Fruit fly (Drosophila melanogaster) whole organism, embryonic: ENCODE results near the gene Ir94a.

Experiments used
- Awh ChIP-seq: fragments of 200-800 bp; sonication (Bioruptor generic); IDR thresholded peaks from 2 replicates; pipeline ENCODE4, ENCODE4 v1.3.6; 2022; ENCODE audit warnings: missing biosample characterization, missing genetic modification characterization
- Blimp-1 ChIP-seq: fragments of 200-800 bp; sonication (Bioruptor generic); optimal IDR thresholded peaks from 3 replicates; lab custom pipeline; 2018; ENCODE audit warnings: missing biosample characterization, missing genetic modification characterization, mild to moderate bottlenecking, moderate library complexity, missing genetic modification reagents
- CG1024 ChIP-seq: fragments of 200-800 bp; sonication (Bioruptor generic); IDR thresholded peaks from 2 replicates; pipeline ENCODE4 v1.3.6; 2022; ENCODE audit warnings: missing biosample characterization, missing genetic modification characterization
- CG11093 ChIP-seq: fragments of 200-800 bp; sonication (Bioruptor generic); IDR thresholded peaks from 3 replicates; pipeline ENCODE4 v1.3.6; 2022; ENCODE audit warnings: missing biosample characterization, missing genetic modification characterization
- CG12071 ChIP-seq: fragments of 200-800 bp; sonication (Bioruptor generic); optimal IDR thresholded peaks from 3 replicates; lab custom pipeline; 2018; ENCODE audit warnings: missing biosample characterization, mild to moderate bottlenecking, missing genetic modification characterization
- CG13775 ChIP-seq: fragments of 200-800 bp; sonication (Bioruptor generic); optimal IDR thresholded peaks from 3 replicates; lab custom pipeline; 2017; ENCODE audit warnings: missing biosample characterization, mild to moderate bottlenecking, missing genetic modification characterization
- CG14965 ChIP-seq: fragments of 200-800 bp; sonication (Bioruptor generic); optimal IDR thresholded peaks from 2 replicates; lab custom pipeline; 2016; ENCODE audit warnings: missing biosample characterization, missing genetic modification characterization, borderline replicate concordance
- CG15696 ChIP-seq: fragments of 200-800 bp; sonication (Bioruptor generic); optimal IDR thresholded peaks from 2 replicates; lab custom pipeline; 2019; ENCODE audit warnings: missing biosample characterization, mild to moderate bottlenecking, missing genetic modification characterization, moderate library complexity
- CG18262 ChIP-seq: fragments of 200-800 bp; optimal IDR thresholded peaks from 3 replicates; lab custom pipeline; 2019; ENCODE audit warnings: missing biosample characterization, mild to moderate bottlenecking, missing genetic modification characterization, moderate library complexity
- CG31224 ChIP-seq: fragments of 200-800 bp; sonication (Bioruptor generic); IDR thresholded peaks from 2 replicates; pipeline ENCODE4 v1.3.6; 2022; ENCODE audit warnings: missing biosample characterization, missing genetic modification characterization
- CG6175 ChIP-seq: fragments of 200-800 bp; sonication (Bioruptor generic); IDR thresholded peaks from 3 replicates; pipeline ENCODE4 v1.3.6; 2022; ENCODE audit warnings: missing biosample characterization, missing genetic modification characterization
- CG6272 ChIP-seq: fragments of 200-800 bp; sonication (Bioruptor generic); IDR thresholded peaks from 2 replicates; pipeline ENCODE4 v1.3.6; 2022; ENCODE audit warnings: missing biosample characterization, missing genetic modification characterization
- CG6689 ChIP-seq: fragments of 200-800 bp; sonication (Bioruptor generic); IDR thresholded peaks from 2 replicates; pipeline ENCODE4 v1.3.6; 2022; ENCODE audit warnings: missing biosample characterization, missing genetic modification characterization
- CG6813 ChIP-seq: fragments of 200-800 bp; sonication (Bioruptor generic); optimal IDR thresholded peaks from 2 replicates; lab custom pipeline; 2017; ENCODE audit warnings: missing biosample characterization, missing genetic modification characterization, mild to moderate bottlenecking, moderate library complexity, missing genetic modification reagents
- CrebB ChIP-seq: fragments of 200-800 bp; sonication (Bioruptor generic); optimal IDR thresholded peaks from 3 replicates; lab custom pipeline; 2018; ENCODE audit warnings: missing biosample characterization, mild to moderate bottlenecking, missing genetic modification characterization
- D19B ChIP-seq: fragments of 200-800 bp; sonication (Bioruptor generic); optimal IDR thresholded peaks from 2 replicates; lab custom pipeline; 2017; ENCODE audit warnings: missing biosample characterization, mild to moderate bottlenecking, missing genetic modification characterization
- Dfd ChIP-seq, 2 experiments: fragments of >200 bp; optimal IDR thresholded peaks; 2 replicates each; lab custom pipeline; 2017; ENCODE audit warnings: missing biosample characterization in 2 of 2, missing genetic modification characterization in 2 of 2
- Dp ChIP-seq: fragments of 200-800 bp; sonication (Bioruptor generic); optimal IDR thresholded peaks from 2 replicates; lab custom pipeline; 2018; ENCODE audit warnings: missing biosample characterization, mild to moderate bottlenecking, missing genetic modification characterization, moderate library complexity
- Elba2 ChIP-seq: fragments of 200-800 bp; sonication (Bioruptor generic); optimal IDR thresholded peaks from 3 replicates; lab custom pipeline; 2016; ENCODE audit warnings: missing biosample characterization, missing genetic modification characterization
- Ets65A ChIP-seq: fragments of 200-800 bp; sonication (Bioruptor generic); peaks from one replicate; lab custom pipeline; 2016; ENCODE audit warnings: missing biosample characterization, missing genetic modification characterization
- Ets97D ChIP-seq: fragments of 200-800 bp; sonication (Bioruptor generic); optimal IDR thresholded peaks from 3 replicates; lab custom pipeline; 2016; ENCODE audit warnings: missing biosample characterization, missing genetic modification characterization
- Fer2 ChIP-seq: fragments of 200-800 bp; sonication (Bioruptor generic); optimal IDR thresholded peaks from 2 replicates; lab custom pipeline; 2018; ENCODE audit warnings: missing biosample characterization, mild to moderate bottlenecking, missing genetic modification characterization, moderate library complexity
- Gsc ChIP-seq: fragments of 200-800 bp; sonication (Bioruptor generic); IDR thresholded peaks from 2 replicates; pipeline ENCODE4 v1.3.6; 2022; ENCODE audit warnings: missing biosample characterization, missing genetic modification characterization
- HLH54F ChIP-seq: fragments of 200-800 bp; sonication (Bioruptor generic); optimal IDR thresholded peaks from 3 replicates; lab custom pipeline; 2016; ENCODE audit warnings: missing biosample characterization, missing genetic modification characterization
- Hand ChIP-seq: fragments of 200-800 bp; sonication (Bioruptor generic); optimal IDR thresholded peaks from 2 replicates; lab custom pipeline; 2017; ENCODE audit warnings: mild to moderate bottlenecking, missing biosample characterization, missing genetic modification reagents, missing genetic modification characterization
- Hr39 ChIP-seq: fragments of >200 bp; optimal IDR thresholded peaks from 2 replicates; lab custom pipeline; 2017
- Nf-YA ChIP-seq: fragments of 200-800 bp; sonication (Bioruptor generic); IDR thresholded peaks from 2 replicates; pipeline ENCODE4 v1.3.6; 2022; ENCODE audit warnings: missing biosample characterization, missing genetic modification characterization
- Oli ChIP-seq: fragments of 200-800 bp; sonication (Bioruptor generic); optimal IDR thresholded peaks from 2 replicates; lab custom pipeline; 2018; ENCODE audit warnings: missing biosample characterization, mild to moderate bottlenecking, missing genetic modification characterization, moderate library complexity
- Ptx1 ChIP-seq: fragments of 200-800 bp; sonication (Bioruptor generic); IDR thresholded peaks from 2 replicates; pipeline ENCODE4 v1.3.6; 2022; ENCODE audit warnings: missing biosample characterization, missing genetic modification characterization
- Usf ChIP-seq: fragments of 200-800 bp; sonication (Bioruptor generic); optimal IDR thresholded peaks from 2 replicates; lab custom pipeline; 2017; ENCODE audit warnings: missing genotype, missing biosample characterization, missing genetic modification characterization
- amos ChIP-seq: fragments of 200-800 bp; sonication (Bioruptor generic); IDR thresholded peaks from 2 replicates; pipeline ENCODE4 v1.3.6; 2022; ENCODE audit warnings: missing biosample characterization, missing genetic modification characterization; ENCODE audit not compliant: partially characterized antibody
- aop ChIP-seq: fragments of 200-800 bp; sonication (Bioruptor generic); IDR thresholded peaks from 2 replicates; pipeline ENCODE4 v1.3.6; 2022; ENCODE audit warnings: missing biosample characterization, missing genetic modification characterization
- ato ChIP-seq: fragments of 200-800 bp; sonication (Bioruptor generic); IDR thresholded peaks from 2 replicates; pipeline ENCODE4 v1.3.6; 2022; ENCODE audit warnings: missing biosample characterization, missing genetic modification characterization; ENCODE audit not compliant: partially characterized antibody
- bsh ChIP-seq, 2 experiments: fragments of 200-800 bp; sonication (Bioruptor generic); optimal IDR thresholded peaks; 2 replicates each; lab custom pipeline; 2017 to 2018; ENCODE audit warnings: mild to moderate bottlenecking in 2 of 2, missing biosample characterization in 2 of 2, missing genetic modification characterization in 2 of 2, moderate library complexity in 1 of 2
- dimm ChIP-seq: fragments of 200-800 bp; sonication (Bioruptor generic); IDR thresholded peaks from 2 replicates; pipeline ENCODE4 v1.3.6; 2022; ENCODE audit warnings: missing biosample characterization, missing genetic modification characterization
- fd64A ChIP-seq: fragments of 200-800 bp; sonication (Bioruptor generic); optimal IDR thresholded peaks from 3 replicates; lab custom pipeline; 2018; ENCODE audit warnings: missing biosample characterization, mild to moderate bottlenecking, missing genetic modification characterization
- peb ChIP-seq: fragments of 200-800 bp; sonication (Bioruptor generic); IDR thresholded peaks from 2 replicates; pipeline ENCODE4 v1.3.6; 2022; ENCODE audit warnings: missing biosample characterization, missing genetic modification characterization
- psq ChIP-seq: fragments of 200-800 bp; sonication (Bioruptor generic); optimal IDR thresholded peaks from 2 replicates; lab custom pipeline; 2017; ENCODE audit warnings: missing biosample characterization, missing genetic modification characterization
- run ChIP-seq: fragments of 200-800 bp; sonication (Bioruptor generic); optimal IDR thresholded peaks from 3 replicates; lab custom pipeline; 2018; ENCODE audit warnings: missing biosample characterization, mild to moderate bottlenecking, missing genetic modification characterization
- sens ChIP-seq: fragments of 200-800 bp; sonication (Bioruptor generic); peaks from one replicate; lab custom pipeline; 2016; ENCODE audit warnings: missing biosample characterization, missing genetic modification characterization
- sisA ChIP-seq: fragments of 200-800 bp; sonication (Bioruptor generic); IDR thresholded peaks from 2 replicates; pipeline ENCODE4 v1.3.6; 2022; ENCODE audit warnings: missing biosample characterization, missing genetic modification characterization
- sqz ChIP-seq: fragments of 200-800 bp; sonication (Bioruptor generic); optimal IDR thresholded peaks from 3 replicates; lab custom pipeline; 2018; ENCODE audit warnings: missing biosample characterization, mild to moderate bottlenecking, missing genetic modification characterization
- ttk ChIP-seq: fragments of 200-800 bp; sonication (Bioruptor generic); IDR thresholded peaks from 2 replicates; pipeline ENCODE4 v2.1.2; 2022; ENCODE audit warnings: missing biosample characterization, missing genetic modification characterization
- twi ChIP-seq: fragments of 200-800 bp; optimal IDR thresholded peaks from 2 replicates; lab custom pipeline; 2019; ENCODE audit warnings: missing biosample characterization, mild to moderate bottlenecking, missing genetic modification characterization, moderate library complexity
- vnd ChIP-seq: fragments of 200-800 bp; sonication (Bioruptor generic); IDR thresholded peaks from 3 replicates; pipeline ENCODE4 v1.3.6; 2022; ENCODE audit warnings: missing biosample characterization, missing genetic modification characterization; ENCODE audit not compliant: partially characterized antibody
- z ChIP-seq: fragments of 200-800 bp; sonication (Bioruptor generic); IDR thresholded peaks from 3 replicates; pipeline ENCODE4 v1.3.6; 2022; ENCODE audit warnings: missing biosample characterization, missing genetic modification characterization
- zfh1 ChIP-seq: fragments of 200-800 bp; sonication (Bioruptor generic); IDR thresholded peaks from 3 replicates; pipeline ENCODE4 v1.3.6; 2022; ENCODE audit warnings: missing biosample characterization, missing genetic modification characterization

Gene Ir94a

DNA sequence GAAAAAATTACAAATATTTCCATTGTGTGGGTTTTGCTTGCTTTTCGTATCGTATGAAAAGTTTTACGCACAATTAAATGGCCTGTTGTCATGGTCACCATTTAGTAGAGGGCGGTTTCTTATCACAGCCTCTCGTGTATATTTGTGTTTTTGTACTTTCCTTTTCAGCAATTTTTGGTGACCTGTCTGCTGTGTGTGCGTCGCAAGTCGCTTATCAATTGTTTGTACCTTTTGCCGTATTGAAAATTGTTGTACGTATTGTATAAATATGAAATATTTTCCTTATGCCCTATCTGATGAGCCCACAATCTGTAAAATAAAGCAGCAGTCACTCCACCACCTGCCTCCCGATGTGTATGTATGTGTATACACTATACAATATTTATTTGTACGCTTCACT is 46.8 kb upstream of the Ir94a start (continued):
- no peak for TF ChIP-seq Elba2 (GFP tag; lab: Kevin White, UChicago)
- TF ChIP-seq Fer2 (tag; lab: Kevin White, UChicago): no peak
- no peak for TF ChIP-seq psq (GFP tag; lab: Kevin White, UChicago)
- no peak for TF ChIP-seq Dp (GFP tag; lab: Kevin White, UChicago)
- no peak for TF ChIP-seq ttk (GFP tag; lab: Robert Waterston, UW)
- no peak for TF ChIP-seq CG13775
- no peak for TF ChIP-seq CG18262 (tag; lab: Kevin White, UChicago)
- TF ChIP-seq CG11093 (GFP tag; lab: Robert Waterston, UW): no peak
- no peak for TF ChIP-seq CG6689 (GFP tag; lab: Robert Waterston, UW)
- no peak for TF ChIP-seq CG6175
- TF ChIP-seq fd64A (GFP tag; lab: Kevin White, UChicago): peak; percentile 14
- TF ChIP-seq D19B: no peak
- TF ChIP-seq CG15696 (tag; lab: Kevin White, UChicago): no peak
- no peak for TF ChIP-seq Dfd (GFP tag; optimal IDR thresholded peaks at IDR 0.05; lab: Kevin White, UChicago)
- no peak for TF ChIP-seq amos (GFP tag; lab: Robert Waterston, UW)
- no peak for TF ChIP-seq run (tag; lab: Kevin White, UChicago)
- TF ChIP-seq sqz (GFP tag; lab: Kevin White, UChicago): no peak
- TF ChIP-seq Oli (tag; lab: Kevin White, UChicago): no peak
- no peak for TF ChIP-seq CrebB (tag; lab: Kevin White, UChicago)
- TF ChIP-seq Hand (GFP tag; lab: Kevin White, UChicago): no peak
- TF ChIP-seq dimm: no peak
- TF ChIP-seq Nf-YA (GFP tag; lab: Robert Waterston, UW): no peak
- TF ChIP-seq CG31224 (GFP tag; lab: Robert Waterston, UW): no peak
- peak; percentile 8 for TF ChIP-seq Blimp-1 (GFP tag; lab: Kevin White, UChicago)
- TF ChIP-seq, all 482 proteins: peak for 15

DNA sequence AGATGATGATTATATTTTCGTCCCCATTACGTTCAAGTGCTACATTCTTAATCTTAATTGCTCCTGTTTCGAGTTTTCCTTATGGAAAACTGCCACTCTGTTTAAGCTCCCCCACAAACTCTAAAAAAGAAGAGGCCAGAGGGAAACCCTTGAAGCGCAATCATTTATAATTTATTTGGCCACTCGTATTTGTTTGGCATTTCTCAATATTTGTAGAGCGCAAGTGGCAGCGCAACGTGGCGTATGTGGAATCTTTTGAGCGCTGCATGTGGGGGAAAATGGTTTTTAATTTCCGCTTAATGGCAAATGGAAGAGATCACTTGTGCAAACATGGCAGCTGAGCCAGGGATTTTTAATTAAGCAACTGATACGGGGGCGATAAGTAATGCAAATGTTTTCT is 46.0 kb upstream of the Ir94a start:
- TF ChIP-seq Awh (GFP tag; lab: Robert Waterston, UW): 0 out of 2 replicates have a peak, but pooled peaks have one; percentile 15
- TF ChIP-seq CG12071 (GFP tag; lab: Kevin White, UChicago): peak; percentile 54
- TF ChIP-seq fd64A (GFP tag; lab: Kevin White, UChicago): peak; percentile 12
- no peak for TF ChIP-seq HLH54F (GFP tag; lab: Kevin White, UChicago)
- TF ChIP-seq Ets97D (GFP tag; lab: Kevin White, UChicago): no peak
- peak; percentile 13 for TF ChIP-seq CG6813 (GFP tag; lab: Kevin White, UChicago)
- TF ChIP-seq sens (GFP tag; lab: Kevin White, UChicago): peak; percentile 77
- peak in 1 of 2 experiments; percentile 6 for TF ChIP-seq bsh (GFP tag; optimal IDR thresholded peaks at IDR 0.05; lab: Kevin White, UChicago)
- no peak for TF ChIP-seq peb (GFP tag; lab: Robert Waterston, UW)
- TF ChIP-seq CG14965 (GFP tag; lab: Kevin White, UChicago): no peak

DNA sequence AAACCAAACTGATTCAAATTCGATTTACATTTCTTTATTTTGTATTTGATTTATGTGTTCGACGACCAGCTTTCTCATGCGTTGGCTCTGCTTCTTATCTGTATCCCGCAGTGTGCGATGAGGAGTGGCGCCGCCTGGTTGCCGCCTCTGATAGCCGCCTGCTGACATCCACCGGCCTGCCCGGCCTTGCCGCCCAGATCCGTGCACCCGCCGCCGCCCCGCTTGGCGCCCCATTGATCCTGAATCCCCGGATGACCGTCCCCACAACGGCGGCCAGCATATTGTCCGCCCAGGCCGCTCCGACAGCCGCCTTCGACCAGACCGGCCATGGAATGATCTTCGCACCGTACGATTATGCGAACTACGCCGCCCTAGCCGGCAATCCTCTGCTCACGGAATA is 41.6 kb upstream of the Ir94a start:
- TF ChIP-seq z (GFP tag; lab: Robert Waterston, UW): 0 out of 3 replicates have a peak, but pooled peaks have one; percentile 11
- 0 out of 3 replicates have a peak, but pooled peaks have one; percentile 28 for TF ChIP-seq zfh1 (GFP tag; lab: Robert Waterston, UW)
- peak; percentile 57 for TF ChIP-seq Hr39
- no peak for TF ChIP-seq Dfd (GFP tag; optimal IDR thresholded peaks at IDR 0.05; lab: Kevin White, UChicago)
- TF ChIP-seq Ets97D (GFP tag; lab: Kevin White, UChicago): no peak
- no peak for TF ChIP-seq twi
- no peak for TF ChIP-seq sisA
- TF ChIP-seq Ptx1 (GFP tag; lab: Robert Waterston, UW): no peak
- no peak for TF ChIP-seq aop (GFP tag; lab: Robert Waterston, UW)
- no peak for TF ChIP-seq vnd (GFP tag; lab: Robert Waterston, UW)
- TF ChIP-seq Ets65A: peak; percentile 11
- TF ChIP-seq CG1024: no peak
- no peak for TF ChIP-seq Usf (GFP tag; lab: Kevin White, UChicago)
- TF ChIP-seq Gsc (GFP tag; lab: Robert Waterston, UW): no peak
- no peak for TF ChIP-seq CG6272
- TF ChIP-seq ato: 0 out of 2 replicates have a peak, but pooled peaks have one; percentile 6
